Worm (Caenorhabditis elegans) whole organism, L2 larva: ENCODE results near the gene srbc-24.

Source experiments
- C34F6.9 ChIP-seq: fragments of 150-350 bp; optimal IDR thresholded peaks from 2 replicates; lab custom pipeline; 2014; ENCODE audit warnings: missing biosample characterization, missing genetic modification characterization
- R02D3.7 ChIP-seq: fragments of 150-350 bp; optimal IDR thresholded peaks from 2 replicates; lab custom pipeline; 2014; ENCODE audit warnings: missing biosample characterization, missing genetic modification characterization
- Y55F3AM.14 ChIP-seq: fragments of 200-800 bp; sonication (Bioruptor generic); optimal IDR thresholded peaks from 2 replicates; lab custom pipeline; 2018; ENCODE audit warnings: mild to moderate bottlenecking, missing genetic modification characterization, missing compliant biosample characterization
- ZK546.5 ChIP-seq: sonication (generic microtip); optimal IDR thresholded peaks from 2 replicates; lab custom pipeline; 2017; ENCODE audit warnings: missing biosample characterization, missing genetic modification characterization
- alr-1 ChIP-seq: fragments of 150-350 bp; optimal IDR thresholded peaks from 2 replicates; lab custom pipeline; 2014; ENCODE audit warnings: missing biosample characterization, missing genetic modification characterization
- aly-2 ChIP-seq: fragments of 150-350 bp; optimal IDR thresholded peaks from 2 replicates; lab custom pipeline; 2014; ENCODE audit warnings: missing biosample characterization, missing genetic modification characterization
- ama-1 ChIP-seq: fragments of 150-350 bp; optimal IDR thresholded peaks from 2 replicates; lab custom pipeline; 2018; ENCODE audit warnings: inconsistent platforms
- blmp-1 ChIP-seq: sonication (generic microtip); optimal IDR thresholded peaks from 2 replicates; lab custom pipeline; 2017; ENCODE audit warnings: missing genetic modification characterization, mild to moderate bottlenecking, missing compliant biosample characterization, antibody characterized with exemption, moderate library complexity; ENCODE audit not compliant: insufficient read depth
- ceh-16 ChIP-seq: fragments of 150-350 bp; optimal IDR thresholded peaks from 2 replicates; lab custom pipeline; 2014; ENCODE audit warnings: missing biosample characterization, missing genetic modification characterization
- ceh-82 ChIP-seq: fragments of 150-350 bp; optimal IDR thresholded peaks from 2 replicates; lab custom pipeline; 2014; ENCODE audit warnings: missing biosample characterization, missing genetic modification characterization
- crh-2 ChIP-seq: sonication (generic microtip); optimal IDR thresholded peaks from 2 replicates; lab custom pipeline; 2017; ENCODE audit warnings: missing biosample characterization, missing genetic modification characterization
- dmd-4 ChIP-seq: sonication (generic microtip); optimal IDR thresholded peaks from 2 replicates; lab custom pipeline; 2017; ENCODE audit warnings: missing biosample characterization, missing genetic modification characterization
- elt-1 ChIP-seq: fragments of 150-350 bp; optimal IDR thresholded peaks from 2 replicates; lab custom pipeline; 2014; ENCODE audit warnings: missing biosample characterization, missing genetic modification characterization
- fos-1 ChIP-seq: fragments of 150-350 bp; optimal IDR thresholded peaks from 2 replicates; lab custom pipeline; 2014; ENCODE audit warnings: missing biosample characterization, missing genetic modification characterization
- gmeb-1 ChIP-seq: fragments of 150-350 bp; optimal IDR thresholded peaks from 2 replicates; lab custom pipeline; 2014; ENCODE audit warnings: missing biosample characterization, missing genetic modification characterization
- lin-11 ChIP-seq: fragments of 150-350 bp; sonication (generic microtip); optimal IDR thresholded peaks from 2 replicates; lab custom pipeline; 2014; ENCODE audit warnings: missing biosample characterization, missing genetic modification characterization, inconsistent platforms, mixed read lengths
- lin-13 ChIP-seq: fragments of 150-350 bp; optimal IDR thresholded peaks from 2 replicates; lab custom pipeline; 2014; ENCODE audit warnings: missing biosample characterization, missing genetic modification reagents, missing genetic modification characterization
- lin-39 ChIP-seq: fragments of 150-350 bp; optimal IDR thresholded peaks from 2 replicates; lab custom pipeline; 2014; ENCODE audit warnings: missing biosample characterization, missing genetic modification reagents, missing genetic modification characterization
- mab-5 ChIP-seq: fragments of 150-350 bp; optimal IDR thresholded peaks from 2 replicates; lab custom pipeline; 2014; ENCODE audit warnings: missing biosample characterization, missing genetic modification characterization
- mdl-1 ChIP-seq, 2 experiments: fragments of 150-350 bp in 1 of 2; sonication (generic microtip) in 1 of 2; optimal IDR thresholded peaks; 2 replicates each; lab custom pipeline; 2017; ENCODE audit warnings: missing biosample characterization in 2 of 2, missing genetic modification characterization in 2 of 2
- nhr-10 ChIP-seq: sonication (generic microtip); optimal IDR thresholded peaks from 2 replicates; lab custom pipeline; 2017; ENCODE audit warnings: missing biosample characterization, missing genetic modification characterization
- nhr-129 ChIP-seq: fragments of 150-350 bp; optimal IDR thresholded peaks from 2 replicates; lab custom pipeline; 2014; ENCODE audit warnings: missing biosample characterization, missing genetic modification characterization
- nhr-21 ChIP-seq: fragments of 150-350 bp; optimal IDR thresholded peaks from 2 replicates; lab custom pipeline; 2014; ENCODE audit warnings: missing biosample characterization, missing genetic modification characterization
- nhr-23 ChIP-seq: fragments of 150-350 bp; optimal IDR thresholded peaks from 2 replicates; lab custom pipeline; 2014; ENCODE audit warnings: missing biosample characterization, missing genetic modification reagents, missing genetic modification characterization
- nhr-237 ChIP-seq: fragments of 150-350 bp; optimal IDR thresholded peaks from 2 replicates; lab custom pipeline; 2014; ENCODE audit warnings: missing biosample characterization, missing genetic modification characterization
- nhr-77 ChIP-seq: fragments of 150-350 bp; optimal IDR thresholded peaks from 2 replicates; lab custom pipeline; 2014; ENCODE audit warnings: missing biosample characterization, missing genetic modification characterization
- peb-1 ChIP-seq: fragments of 150-350 bp; optimal IDR thresholded peaks from 2 replicates; lab custom pipeline; 2014; ENCODE audit warnings: missing biosample characterization, missing genetic modification characterization
- sem-4 ChIP-seq: fragments of 150-350 bp; optimal IDR thresholded peaks from 2 replicates; lab custom pipeline; 2014; ENCODE audit warnings: missing biosample characterization, missing genetic modification reagents, missing genetic modification characterization
- skn-1 ChIP-seq: sonication (generic microtip); optimal IDR thresholded peaks from 2 replicates; lab custom pipeline; 2017; ENCODE audit warnings: missing biosample characterization, missing genetic modification characterization
- sma-3 ChIP-seq: sonication (generic microtip); optimal IDR thresholded peaks from 2 replicates; lab custom pipeline; 2016; ENCODE audit warnings: missing genetic modification reagents, missing genetic modification characterization, missing compliant biosample characterization
- sma-9 ChIP-seq, 2 experiments: fragments of 150-350 bp in 1 of 2; sonication (generic microtip) in 1 of 2; optimal IDR thresholded peaks; 2 replicates each; lab custom pipeline; 2014 to 2016; ENCODE audit warnings: missing genetic modification characterization in 2 of 2, mild to moderate bottlenecking in 1 of 2, missing biosample characterization in 1 of 2, missing compliant biosample characterization in 1 of 2, missing genetic modification reagents in 1 of 2, moderate library complexity in 1 of 2
- snpc-4 ChIP-seq: fragments of 150-350 bp; optimal IDR thresholded peaks from 2 replicates; lab custom pipeline; 2014; ENCODE audit warnings: missing biosample characterization, missing genetic modification characterization
- unc-39 ChIP-seq: fragments of 150-350 bp; optimal IDR thresholded peaks from 2 replicates; lab custom pipeline; 2014; ENCODE audit warnings: missing biosample characterization, missing genetic modification characterization
- unc-55 ChIP-seq: fragments of 150-350 bp; sonication (generic microtip); optimal IDR thresholded peaks from 3 replicates; lab custom pipeline; 2014; ENCODE audit warnings: missing biosample characterization, missing genetic modification reagents, missing genetic modification characterization
- unc-62 ChIP-seq: fragments of 150-350 bp; optimal IDR thresholded peaks from 2 replicates; lab custom pipeline; 2014; ENCODE audit warnings: missing biosample characterization, missing genetic modification reagents, missing genetic modification characterization
- zag-1 ChIP-seq: fragments of 150-350 bp; optimal IDR thresholded peaks from 2 replicates; lab custom pipeline; 2014; ENCODE audit warnings: missing biosample characterization, missing genetic modification characterization
- ztf-11 ChIP-seq: sonication (generic microtip); optimal IDR thresholded peaks from 2 replicates; lab custom pipeline; 2017; ENCODE audit warnings: missing biosample characterization, missing genetic modification characterization

srbc-24 gene

DNA sequence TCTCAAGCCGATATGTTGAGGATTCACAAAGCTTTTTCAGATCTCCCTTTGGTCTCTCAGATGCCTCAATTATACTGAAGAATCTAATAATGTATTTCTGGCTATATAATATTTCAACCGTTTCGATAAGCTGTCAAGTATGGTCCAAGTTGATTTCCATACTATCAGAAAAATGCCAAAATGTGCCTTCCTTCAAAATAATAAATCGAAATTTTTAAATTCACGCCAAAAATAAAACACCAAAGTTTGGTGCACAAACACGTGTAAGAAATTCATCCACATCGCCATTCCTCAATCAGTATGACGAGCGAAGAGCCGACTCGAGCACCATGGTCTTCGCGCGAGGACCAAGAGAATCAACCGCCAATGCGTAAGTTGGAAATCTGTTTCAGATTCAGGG lies 32.0 kb upstream of the srbc-24 start, which contains the start of gene F22F7.11:
F22F7.11 (plus strand) TSS at position 301 of the 400 bp plus-strand sequence.
- TF ChIP-seq mdl-1 (tag; optimal IDR thresholded peaks at IDR 0.05; lab: Kevin White, UChicago) (no peak), unc-55 (no peak), R02D3.7 (tag; lab: Kevin White, UChicago) (no peak), blmp-1 (tag; lab: Kevin White, UChicago) (no peak), lin-11 (tag; lab: Kevin White, UChicago) (no peak), ama-1 (lab: Kevin White, UChicago) (no peak), lin-13 (GFP tag; lab: Kevin White, UChicago) (no peak), zag-1 (tag; lab: Kevin White, UChicago) (no peak), aly-2 (no peak), ceh-82 (tag; lab: Kevin White, UChicago) (no peak), ztf-11 (no peak), mab-5 (tag; lab: Kevin White, UChicago) (no peak), nhr-77 (tag; lab: Kevin White, UChicago) (no peak), nhr-10 (tag; lab: Kevin White, UChicago) (no peak), ceh-16 (no peak), Y55F3AM.14 (GFP tag; lab: Kevin White, UChicago) (no peak), sem-4 (tag; lab: Kevin White, UChicago) (no peak), sma-3 (no peak), elt-1 (tag; lab: Kevin White, UChicago) (no peak), nhr-21 (tag; lab: Kevin White, UChicago) (no peak)

ce11 chrV:2121910-2122362 lies 29.6 kb upstream of the srbc-24 start, which contains the start of gene F22F7.8:
Gene F22F7.8 (minus strand): TSS chrV:2121960.
- TF ChIP-seq crh-2 (no peak), unc-39 (tag; lab: Kevin White, UChicago) (no peak), sma-3 (no peak), gmeb-1 (no peak), elt-1 (tag; lab: Kevin White, UChicago) (no peak), lin-39 (tag; lab: Kevin White, UChicago) (no peak), ZK546.5 (no peak), alr-1 (tag; lab: Kevin White, UChicago) (no peak), mab-5 (tag; lab: Kevin White, UChicago) (no peak), nhr-21 (tag; lab: Kevin White, UChicago) (no peak), zag-1 (tag; lab: Kevin White, UChicago) (no peak), skn-1 (tag; lab: Kevin White, UChicago) (no peak), nhr-23 (tag; lab: Kevin White, UChicago) (no peak), R02D3.7 (tag; lab: Kevin White, UChicago) (no peak), unc-62 (GFP tag; lab: Kevin White, UChicago) (no peak)

DNA sequence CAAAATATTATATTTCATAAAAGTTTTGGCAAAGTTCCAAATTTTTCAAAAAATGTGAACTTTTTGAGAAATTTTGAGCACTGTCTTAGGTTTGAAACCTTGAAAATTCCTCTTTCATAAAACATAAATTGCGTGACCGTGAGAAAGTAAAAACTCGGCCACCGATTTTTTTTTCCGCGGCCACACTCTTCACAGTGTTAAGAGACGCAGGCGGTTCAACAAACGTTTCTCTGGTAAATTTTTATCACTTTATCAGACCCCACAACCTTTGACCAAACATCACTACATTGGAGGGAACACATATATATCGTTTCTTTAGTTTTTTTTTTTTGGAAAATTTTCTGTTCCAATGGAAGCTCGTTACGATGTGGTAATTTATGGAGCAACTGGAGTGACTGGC lies 29.0 kb upstream of the srbc-24 start, which contains the start of gene F22F7.2:
F22F7.2 (plus strand) TSS at position 266 of the 400 bp plus-strand sequence.
- TF ChIP-seq crh-2 = peak; percentile 14
- TF ChIP-seq nhr-237 (tag; lab: Kevin White, UChicago) = no peak
- TF ChIP-seq nhr-129 (tag; lab: Kevin White, UChicago) = no peak
- no peak for TF ChIP-seq R02D3.7 (tag; lab: Kevin White, UChicago)
- no peak for TF ChIP-seq dmd-4 (tag; lab: Kevin White, UChicago)
- TF ChIP-seq unc-55 = no peak
- no peak for TF ChIP-seq nhr-21 (tag; lab: Kevin White, UChicago)
- TF ChIP-seq sma-9 (GFP tag; optimal IDR thresholded peaks at IDR 0.05; lab: Kevin White, UChicago) = peak; percentile 16
- TF ChIP-seq sma-9 (tag; optimal IDR thresholded peaks at IDR 0.05; lab: Kevin White, UChicago) = no peak
- TF ChIP-seq peb-1 = no peak
- TF ChIP-seq mab-5 (tag; lab: Kevin White, UChicago) = no peak
- TF ChIP-seq snpc-4 (tag; lab: Kevin White, UChicago) = no peak
- TF ChIP-seq C34F6.9 (tag; lab: Kevin White, UChicago) = no peak

DNA sequence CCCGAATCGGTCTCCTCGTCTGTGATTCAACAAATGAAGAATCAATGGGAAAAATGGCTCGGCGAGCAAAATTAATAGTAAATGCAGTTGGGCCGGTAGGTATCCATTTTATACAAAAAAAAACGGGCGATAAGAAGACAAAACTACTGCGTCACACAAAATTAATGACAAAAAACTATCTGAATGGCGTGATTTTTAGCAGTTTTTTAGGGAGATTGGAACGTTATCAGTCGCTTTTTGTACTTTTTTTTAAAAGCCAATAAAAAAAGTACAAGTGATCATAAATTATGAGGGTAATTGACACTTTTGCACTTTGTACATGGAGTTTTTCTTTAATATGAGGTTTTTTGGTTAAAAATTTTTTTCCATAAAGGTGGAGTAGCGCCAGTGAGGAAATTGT lies 28.4 kb upstream of the srbc-24 start:
- TF ChIP-seq nhr-77 (tag; lab: Kevin White, UChicago) (no peak), fos-1 (tag; lab: Kevin White, UChicago) (peak; percentile 7)
